Worm (Caenorhabditis elegans) whole organism, early embryonic: ENCODE measurements around the gene C44C10.15.

Experiments
- B0310.2 ChIP-seq: sonication (generic microtip); optimal IDR thresholded peaks from 2 replicates; lab custom pipeline; 2016; ENCODE audit warnings: mild to moderate bottlenecking, missing genetic modification characterization, missing compliant biosample characterization
- ama-1 ChIP-seq: fragments of 150-350 bp; optimal IDR thresholded peaks from 2 replicates; lab custom pipeline; 2014
- flt-1 ChIP-seq: fragments of 200-800 bp; sonication (Bioruptor generic); IDR thresholded peaks from 2 replicates; pipeline ENCODE4 v1.3.6; 2022; ENCODE audit warnings: missing genetic modification characterization, missing compliant biosample characterization
- hmg-4 ChIP-seq: fragments of 200-800 bp; sonication (Bioruptor generic); optimal IDR thresholded peaks from 2 replicates; lab custom pipeline; 2018; ENCODE audit warnings: mild to moderate bottlenecking, missing genetic modification characterization, missing compliant biosample characterization
- sea-1 ChIP-seq: fragments of 200-800 bp; sonication (Bioruptor generic); conservative IDR thresholded peaks from 2 replicates; pipeline ENCODE4 v1.3.6; 2022; ENCODE audit warnings: missing genetic modification characterization, missing compliant biosample characterization
- tra-4 ChIP-seq: sonication (generic microtip); optimal IDR thresholded peaks from 2 replicates; lab custom pipeline; 2017; ENCODE audit warnings: missing genetic modification characterization, missing compliant biosample characterization

ce11 chrX:11734110-11734509 is 33.9 kb upstream of the C44C10.15 start:
- TF ChIP-seq tra-4 (tag; lab: Kevin White, UChicago): no peak
- no peak for TF ChIP-seq flt-1 (GFP tag; lab: Robert Waterston, UW)
- no peak for TF ChIP-seq sea-1 (GFP tag; lab: Robert Waterston, UW)
- TF ChIP-seq ama-1 (lab: Kevin White, UChicago): no peak
- no peak for TF ChIP-seq hmg-4
- TF ChIP-seq B0310.2 (tag; lab: Kevin White, UChicago): no peak
